Worm (Caenorhabditis elegans): ENCODE results near the gene F35C11.7.

DNA sequence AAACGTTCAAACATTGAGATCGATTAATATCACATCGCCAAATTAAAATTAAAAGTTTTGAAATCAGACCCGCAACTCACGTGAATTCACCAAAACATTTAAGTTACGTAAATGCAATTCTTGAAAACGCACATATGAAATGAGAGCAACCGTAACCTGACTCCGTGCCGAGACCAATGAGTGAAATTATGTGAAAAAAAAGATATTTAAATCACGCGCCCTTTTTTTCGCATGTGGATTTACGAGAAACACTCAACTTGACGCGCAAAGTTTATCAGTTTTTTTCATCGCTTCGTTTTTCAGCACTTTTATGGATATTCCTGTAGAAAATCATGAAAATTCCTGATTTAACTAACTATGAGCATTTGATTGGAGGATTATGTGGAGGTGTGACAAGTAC is 19.9 kb downstream of the F35C11.7 start, which contains the start of the genes gei-14 and slc-25A32:
- TF ChIP-seq lsy-2 (tag; optimal IDR thresholded peaks at IDR 0.05) (peak; percentile 70), pha-4 (tag; optimal IDR thresholded peaks at IDR 0.05) (no peak), elt-1 (tag; optimal IDR thresholded peaks at IDR 0.05; ENCODE audit: borderline replicate concordance, insufficient read depth) (no peak)

All from whole organism, mixed stage, embryonic.